Worm (Caenorhabditis elegans) whole organism, young adult: ENCODE data around the gene F20B6.4.

ENCODE experiments used
- B0035.1 ChIP-seq: sonication (generic microtip); optimal IDR thresholded peaks from 2 replicates; lab custom pipeline; 2016; ENCODE audit warnings: missing genetic modification characterization, mild to moderate bottlenecking, missing compliant biosample characterization, missing genotype, missing genetic modification reagents
- B0336.3 ChIP-seq: fragments of 200-800 bp; sonication (Bioruptor generic); IDR thresholded peaks from 2 replicates; pipeline ENCODE4 v1.3.6; 2022; ENCODE audit warnings: missing genetic modification characterization, missing compliant biosample characterization
- F23B12.7 ChIP-seq: sonication (generic microtip); optimal IDR thresholded peaks from 2 replicates; lab custom pipeline; 2017; ENCODE audit warnings: missing genetic modification characterization, mild to moderate bottlenecking, missing compliant biosample characterization, antibody characterized with exemption, moderate library complexity; ENCODE audit not compliant: insufficient read depth
- F33H1.4 ChIP-seq: fragments of 200-800 bp; sonication (Bioruptor generic); IDR thresholded peaks from 2 replicates; pipeline ENCODE4 v1.3.6; 2022; ENCODE audit warnings: missing genetic modification reagents, missing genetic modification characterization, missing compliant biosample characterization
- F37B4.10 ChIP-seq: fragments of 200-800 bp; sonication (Bioruptor generic); IDR thresholded peaks from 2 replicates; pipeline ENCODE4 v1.3.6; 2022; ENCODE audit warnings: missing genetic modification characterization, missing compliant biosample characterization
- F49E8.2 ChIP-seq: sonication (generic microtip); optimal IDR thresholded peaks from 3 replicates; lab custom pipeline; 2017; ENCODE audit warnings: missing genetic modification characterization, mild to moderate bottlenecking, missing compliant biosample characterization, antibody characterized with exemption, moderate library complexity; ENCODE audit not compliant: insufficient read depth
- K12H6.12 ChIP-seq: fragments of 200-800 bp; sonication (Bioruptor generic); optimal IDR thresholded peaks from 2 replicates; lab custom pipeline; 2018; ENCODE audit warnings: mild to moderate bottlenecking, missing genetic modification characterization, missing compliant biosample characterization
- Y53F4B.3 ChIP-seq: fragments of 200-800 bp; sonication (Bioruptor generic); IDR thresholded peaks from 2 replicates; pipeline ENCODE4 v1.3.6; 2022; ENCODE audit warnings: missing genetic modification reagents, missing genetic modification characterization, missing compliant biosample characterization
- Y53G8AR.9 ChIP-seq: fragments of 200-800 bp; sonication (Bioruptor generic); conservative IDR thresholded peaks from 2 replicates; pipeline ENCODE4 v1.3.6; 2022; ENCODE audit warnings: missing genetic modification reagents, missing genetic modification characterization, missing compliant biosample characterization
- Y79H2A.3 ChIP-seq: fragments of 200-800 bp; sonication (Bioruptor generic); conservative IDR thresholded peaks from 2 replicates; pipeline ENCODE4 v1.3.6; 2022; ENCODE audit warnings: missing genetic modification reagents, missing genetic modification characterization, missing compliant biosample characterization
- aptf-2 ChIP-seq: fragments of 200-800 bp; sonication (Bioruptor generic); conservative IDR thresholded peaks from 2 replicates; pipeline ENCODE4 v1.3.6; 2022; ENCODE audit warnings: missing genetic modification reagents, missing genetic modification characterization, missing compliant biosample characterization
- athp-1 ChIP-seq: sonication (generic microtip); optimal IDR thresholded peaks from 2 replicates; lab custom pipeline; 2017; ENCODE audit warnings: mild to moderate bottlenecking, missing genetic modification characterization, missing compliant biosample characterization
- attf-6 ChIP-seq: fragments of 200-800 bp; sonication (Bioruptor generic); IDR thresholded peaks from 2 replicates; pipeline ENCODE4 v1.3.6; 2022; ENCODE audit warnings: missing genetic modification reagents, missing genetic modification characterization, missing compliant biosample characterization
- cebp-1 ChIP-seq, 2 experiments: fragments of 200-800 bp in 1 of 2; sonication (Bioruptor generic) in 1 of 2; sonication (generic microtip) in 1 of 2; IDR thresholded peaks in 1 of 2; optimal IDR thresholded peaks in 1 of 2; 2 replicates each; pipeline versions ENCODE4 v1.3.6 to Lab custom; 2017 to 2022; ENCODE audit warnings: missing compliant biosample characterization in 2 of 2, missing genetic modification characterization in 2 of 2, mild to moderate bottlenecking in 1 of 2, missing genetic modification reagents in 1 of 2, moderate library complexity in 1 of 2
- ceh-40 ChIP-seq: fragments of 200-800 bp; sonication (Bioruptor generic); IDR thresholded peaks from 2 replicates; pipeline ENCODE4 v1.3.6; 2022; ENCODE audit warnings: missing genetic modification characterization, missing compliant biosample characterization
- dpff-1 ChIP-seq: sonication (generic microtip); optimal IDR thresholded peaks from 2 replicates; lab custom pipeline; 2017; ENCODE audit warnings: mild to moderate bottlenecking, missing genetic modification characterization, missing compliant biosample characterization
- ekl-4 ChIP-seq: fragments of 200-800 bp; sonication (Bioruptor generic); IDR thresholded peaks from 2 replicates; pipeline ENCODE4 v1.3.6; 2022; ENCODE audit warnings: missing genetic modification reagents, missing genetic modification characterization, missing compliant biosample characterization
- gei-17 ChIP-seq: fragments of 200-800 bp; sonication (Bioruptor generic); optimal IDR thresholded peaks from 2 replicates; lab custom pipeline; 2018; ENCODE audit warnings: mild to moderate bottlenecking, missing genetic modification characterization, missing compliant biosample characterization
- hlh-12 ChIP-seq: sonication (generic microtip); optimal IDR thresholded peaks from 2 replicates; lab custom pipeline; 2016; ENCODE audit warnings: missing genetic modification characterization, missing compliant biosample characterization
- hlh-26 ChIP-seq: fragments of 200-800 bp; sonication (Bioruptor generic); conservative IDR thresholded peaks from 2 replicates; pipeline ENCODE4 v1.3.6; 2022; ENCODE audit warnings: missing genetic modification reagents, missing genetic modification characterization, missing compliant biosample characterization
- hmg-1.2 ChIP-seq: fragments of 200-800 bp; sonication (Bioruptor generic); IDR thresholded peaks from 2 replicates; pipeline ENCODE4 v1.3.6; 2022; ENCODE audit warnings: missing genetic modification reagents, missing genetic modification characterization, missing compliant biosample characterization
- hmg-20 ChIP-seq: fragments of 200-800 bp; sonication (Bioruptor generic); IDR thresholded peaks from 2 replicates; pipeline ENCODE4 v1.3.6; 2022; ENCODE audit warnings: missing genetic modification reagents, missing genetic modification characterization, missing compliant biosample characterization
- hrde-1 ChIP-seq: sonication (generic microtip); optimal IDR thresholded peaks from 2 replicates; lab custom pipeline; 2016; ENCODE audit warnings: missing genetic modification characterization, mild to moderate bottlenecking, missing compliant biosample characterization, moderate library complexity, missing genotype, missing genetic modification reagents, borderline replicate concordance
- hsf-1 ChIP-seq: fragments of 200-800 bp; sonication (Bioruptor generic); IDR thresholded peaks from 2 replicates; pipeline ENCODE4 v1.3.6; 2022; ENCODE audit warnings: missing genetic modification reagents, missing genetic modification characterization, missing compliant biosample characterization
- lag-1 ChIP-seq: fragments of 200-800 bp; sonication (Bioruptor generic); IDR thresholded peaks from 2 replicates; pipeline ENCODE4 v1.3.6; 2022; ENCODE audit warnings: missing genetic modification reagents, missing genetic modification characterization, missing compliant biosample characterization
- lin-26 ChIP-seq: fragments of 200-800 bp; sonication (Bioruptor generic); IDR thresholded peaks from 2 replicates; pipeline ENCODE4 v1.3.6; 2022; ENCODE audit warnings: missing genetic modification reagents, missing genetic modification characterization, missing compliant biosample characterization
- lin-40 ChIP-seq: sonication (generic microtip); optimal IDR thresholded peaks from 2 replicates; lab custom pipeline; 2016; ENCODE audit warnings: missing genetic modification characterization, mild to moderate bottlenecking, missing compliant biosample characterization, missing genotype, missing genetic modification reagents
- lsy-27 ChIP-seq: sonication (generic microtip); optimal IDR thresholded peaks from 2 replicates; lab custom pipeline; 2017; ENCODE audit warnings: missing genetic modification characterization, mild to moderate bottlenecking, missing compliant biosample characterization, antibody characterized with exemption, missing genotype, borderline replicate concordance; ENCODE audit not compliant: insufficient read depth
- madf-3 ChIP-seq: fragments of 200-800 bp; sonication (Bioruptor generic); IDR thresholded peaks from 2 replicates; pipeline ENCODE4 v1.3.6; 2022; ENCODE audit warnings: missing genetic modification reagents, missing genetic modification characterization, missing compliant biosample characterization
- madf-6 ChIP-seq: fragments of 200-800 bp; sonication (Bioruptor generic); IDR thresholded peaks from 2 replicates; pipeline ENCODE4 v1.3.6; 2022; ENCODE audit warnings: missing genetic modification reagents, missing genetic modification characterization, missing compliant biosample characterization
- mxl-1 ChIP-seq: sonication (generic microtip); optimal IDR thresholded peaks from 2 replicates; lab custom pipeline; 2016; ENCODE audit warnings: missing genetic modification characterization, missing compliant biosample characterization
- nhr-120 ChIP-seq: fragments of 200-800 bp; sonication (Bioruptor generic); IDR thresholded peaks from 2 replicates; pipeline ENCODE4 v1.3.6; 2022; ENCODE audit warnings: missing genetic modification characterization, missing compliant biosample characterization
- rcor-1 ChIP-seq: fragments of 200-800 bp; sonication (Bioruptor generic); IDR thresholded peaks from 2 replicates; pipeline ENCODE4 v1.3.6; 2022; ENCODE audit warnings: missing genetic modification reagents, missing genetic modification characterization, missing compliant biosample characterization
- rec-8 ChIP-seq, 2 experiments: sonication (generic microtip); optimal IDR thresholded peaks; 2 replicates each; lab custom pipeline; 2016; ENCODE audit warnings: mild to moderate bottlenecking in 2 of 2, missing genetic modification characterization in 2 of 2, missing genetic modification reagents in 2 of 2, missing genotype in 2 of 2, missing biosample characterization in 1 of 2, missing compliant biosample characterization in 1 of 2, moderate library complexity in 1 of 2
- sea-2 ChIP-seq: fragments of 200-800 bp; sonication (Bioruptor generic); IDR thresholded peaks from 2 replicates; pipeline ENCODE4 v1.3.6; 2022; ENCODE audit warnings: missing genetic modification characterization, missing compliant biosample characterization
- snpc-4 ChIP-seq, 5 experiments: fragments of 150-350 bp in 1 of 5; sonication (generic microtip) in 4 of 5; optimal IDR thresholded peaks; 2 replicates each; lab custom pipeline; 2014 to 2018; ENCODE audit warnings: missing genetic modification characterization in 5 of 5, missing biosample characterization in 3 of 5, antibody characterized with exemption in 2 of 5, mild to moderate bottlenecking in 2 of 5, missing compliant biosample characterization in 2 of 5, missing genotype in 2 of 5, moderate library complexity in 2 of 5, missing genetic modification reagents in 1 of 5
- sptf-2 ChIP-seq: fragments of 200-800 bp; sonication (Bioruptor generic); optimal IDR thresholded peaks from 2 replicates; lab custom pipeline; 2018; ENCODE audit warnings: mild to moderate bottlenecking, missing genetic modification characterization, missing compliant biosample characterization
- tbx-9 ChIP-seq: sonication (generic microtip); optimal IDR thresholded peaks from 2 replicates; lab custom pipeline; 2016; ENCODE audit warnings: borderline replicate concordance, missing genetic modification characterization, inconsistent platforms, missing compliant biosample characterization
- tlf-1 ChIP-seq: fragments of 200-800 bp; sonication (Bioruptor generic); optimal IDR thresholded peaks from 2 replicates; lab custom pipeline; 2018; ENCODE audit warnings: mild to moderate bottlenecking, missing genetic modification characterization, missing compliant biosample characterization
- xnd-1 ChIP-seq: sonication (generic microtip); optimal IDR thresholded peaks from 2 replicates; lab custom pipeline; 2016; ENCODE audit warnings: missing genotype, missing genetic modification reagents, missing genetic modification characterization, missing compliant biosample characterization
- zim-3 ChIP-seq: sonication (generic microtip); optimal IDR thresholded peaks from 2 replicates; lab custom pipeline; 2017; ENCODE audit warnings: mild to moderate bottlenecking, missing genetic modification characterization, moderate library complexity, missing compliant biosample characterization
- ztf-22 ChIP-seq: fragments of 200-800 bp; sonication (Bioruptor generic); optimal IDR thresholded peaks from 2 replicates; lab custom pipeline; 2018; ENCODE audit warnings: mild to moderate bottlenecking, missing genetic modification characterization, moderate library complexity, missing compliant biosample characterization
- ztf-3 ChIP-seq: fragments of 200-800 bp; sonication (Bioruptor generic); optimal IDR thresholded peaks from 2 replicates; lab custom pipeline; 2018; ENCODE audit warnings: mild to moderate bottlenecking, missing genetic modification characterization, missing compliant biosample characterization

The F20B6.4 gene

DNA sequence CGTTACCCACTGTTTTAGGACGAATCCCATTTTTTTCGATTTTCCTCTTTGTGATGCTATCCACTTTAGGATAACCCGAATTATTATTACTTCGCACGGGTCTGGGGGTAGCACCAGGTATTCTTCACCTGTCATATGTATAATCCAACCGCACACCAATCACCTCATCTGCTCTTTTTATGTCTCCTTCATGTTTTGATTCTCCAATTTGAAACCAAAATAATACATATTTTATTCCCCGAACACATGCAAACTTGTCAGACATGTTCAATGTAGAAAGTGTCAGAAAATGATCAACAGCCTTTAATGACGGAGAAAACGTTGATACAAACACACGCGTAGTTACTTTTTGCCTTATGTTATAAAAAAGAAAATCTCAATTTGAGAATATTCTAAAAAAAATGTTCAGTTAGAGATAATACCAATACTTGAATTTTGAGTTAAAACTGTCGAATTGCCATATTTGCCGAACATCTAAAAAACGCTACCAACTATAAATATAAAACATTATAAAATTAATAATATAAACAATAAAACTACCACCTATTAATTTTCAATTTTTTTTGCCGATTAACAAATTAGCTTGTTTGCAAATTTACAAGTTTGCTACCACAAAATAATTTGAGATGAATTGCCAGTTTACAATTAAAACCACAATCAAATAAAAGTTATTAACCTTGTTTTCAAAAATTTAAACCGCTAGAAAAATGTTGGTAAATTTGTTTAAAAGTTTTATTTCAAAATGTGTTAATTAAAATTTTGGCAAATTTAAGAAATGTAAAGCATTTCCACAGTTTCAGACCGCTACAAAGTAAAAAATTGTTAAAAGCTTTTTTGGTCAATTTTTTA lies 48.5 kb downstream of the F20B6.4 start (continued):
- no peak for TF ChIP-seq aptf-2 (GFP tag; lab: Robert Waterston, UW)
- TF ChIP-seq rec-8 (tag; optimal IDR thresholded peaks at IDR 0.05; lab: Kevin White, UChicago), result no peak
- no peak for TF ChIP-seq snpc-4 (GFP tag; optimal IDR thresholded peaks at IDR 0.05; lab: Kevin White, UChicago)
- peak in 2 of 4 experiments; percentile 22 to 42 for TF ChIP-seq snpc-4 (tag; optimal IDR thresholded peaks at IDR 0.05; lab: Kevin White, UChicago)
- no peak for TF ChIP-seq F33H1.4 (GFP tag; lab: Robert Waterston, UW)
- TF ChIP-seq F23B12.7 (tag; lab: Kevin White, UChicago), result peak; percentile 3
- TF ChIP-seq B0035.1 (tag; lab: Kevin White, UChicago), result no peak
- no peak for TF ChIP-seq sea-2 (GFP tag; lab: Robert Waterston, UW)
- TF ChIP-seq sptf-2, result no peak
- peak; percentile 23 for TF ChIP-seq tbx-9
- no peak for TF ChIP-seq attf-6
- TF ChIP-seq ztf-22 (GFP tag; lab: Kevin White, UChicago), result no peak
- no peak for TF ChIP-seq hlh-12 (tag; lab: Kevin White, UChicago)
- TF ChIP-seq tlf-1 (GFP tag; lab: Kevin White, UChicago), result peak; percentile 25
- peak; percentile 26 for TF ChIP-seq madf-6 (GFP tag; lab: Robert Waterston, UW)
- no peak for TF ChIP-seq hrde-1 (tag; lab: Kevin White, UChicago)
- no peak for TF ChIP-seq hlh-26 (GFP tag; lab: Robert Waterston, UW)
- no peak for TF ChIP-seq mxl-1 (tag; lab: Kevin White, UChicago)
- no peak for TF ChIP-seq cebp-1 (GFP tag; IDR thresholded peaks at IDR 0.05; lab: Robert Waterston, UW)
- TF ChIP-seq cebp-1 (tag; optimal IDR thresholded peaks at IDR 0.05; lab: Kevin White, UChicago), result peak; percentile 60
- TF ChIP-seq hmg-20 (GFP tag; lab: Robert Waterston, UW), result no peak; the same call in 1 of the 2 replicates
- TF ChIP-seq B0336.3 (GFP tag; lab: Robert Waterston, UW), result peak; percentile 60
- no peak for TF ChIP-seq Y53F4B.3
- peak; percentile 61 for TF ChIP-seq ztf-3 (GFP tag; lab: Kevin White, UChicago)
- TF ChIP-seq lin-26, result no peak; the same call in 1 of the 2 replicates
- no peak for TF ChIP-seq xnd-1 (tag; lab: Kevin White, UChicago)
- TF ChIP-seq ekl-4 (GFP tag; lab: Robert Waterston, UW), result no peak
- TF ChIP-seq Y53G8AR.9 (GFP tag; lab: Robert Waterston, UW), result peak; percentile 59
- TF ChIP-seq F37B4.10 (GFP tag; lab: Robert Waterston, UW), result no peak
- no peak for TF ChIP-seq F49E8.2
- no peak for TF ChIP-seq lag-1
- TF ChIP-seq athp-1 (tag; lab: Kevin White, UChicago), result peak; percentile 75
- peak; percentile 70 for TF ChIP-seq madf-3 (GFP tag; lab: Robert Waterston, UW)

- TF ChIP-seq lin-26, result no peak
- TF ChIP-seq hsf-1 (GFP tag; lab: Robert Waterston, UW), result no peak
- no peak for TF ChIP-seq hmg-1.2 (GFP tag; lab: Robert Waterston, UW)
- no peak for TF ChIP-seq ceh-40 (GFP tag; lab: Robert Waterston, UW)
- TF ChIP-seq gei-17, result no peak
- TF ChIP-seq ekl-4 (GFP tag; lab: Robert Waterston, UW), result no peak
- TF ChIP-seq nhr-120 (GFP tag; lab: Robert Waterston, UW), result no peak
- TF ChIP-seq zim-3 (tag; lab: Kevin White, UChicago), result no peak
- TF ChIP-seq Y79H2A.3 (GFP tag; lab: Robert Waterston, UW), result no peak
- no peak for TF ChIP-seq lsy-27 (tag; lab: Kevin White, UChicago)
- no peak for TF ChIP-seq rcor-1 (GFP tag; lab: Robert Waterston, UW)
- TF ChIP-seq lin-40 (tag; lab: Kevin White, UChicago), result no peak
- no peak for TF ChIP-seq K12H6.12
- TF ChIP-seq F33H1.4 (GFP tag; lab: Robert Waterston, UW), result no peak
- no peak for TF ChIP-seq xnd-1 (tag; lab: Kevin White, UChicago)
- no peak for TF ChIP-seq dpff-1
Observed at ce11 chrX:4146798-4147543, 49.4 kb downstream of the F20B6.4 start.
